Fruit fly (Drosophila melanogaster): ENCODE data around the gene CG42238.

The CG42238 gene

dm6 chr2L:20960019-20960525, 91.9 kb downstream of the CG42238 start (continued):
- TF ChIP-seq CG8281 (tag; optimal IDR thresholded peaks at IDR 0.05) (no peak), Hr78 (GFP tag; optimal IDR thresholded peaks at IDR 0.05) (no peak), Hmr (GFP tag; optimal IDR thresholded peaks at IDR 0.05) (no peak), salm (tag; optimal IDR thresholded peaks at IDR 0.05) (no peak), usp (GFP tag; optimal IDR thresholded peaks at IDR 0.05) (no peak), gsb-n (tag; optimal IDR thresholded peaks at IDR 0.05) (peak; percentile 11), pita (GFP tag; optimal IDR thresholded peaks at IDR 0.05) (no peak), CG34376 (GFP tag; optimal IDR thresholded peaks at IDR 0.05) (no peak), CG9215 (GFP tag; IDR thresholded peaks at IDR 0.05) (no peak), pnt (GFP tag; optimal IDR thresholded peaks at IDR 0.05) (no peak), CG12391 (tag; optimal IDR thresholded peaks at IDR 0.05) (no peak), E2f2 (GFP tag; IDR thresholded peaks at IDR 0.05) (no peak), dan (GFP tag; IDR thresholded peaks at IDR 0.05) (no peak), CG18011 (GFP tag; optimal IDR thresholded peaks at IDR 0.05) (no peak), CG8388 (GFP tag; optimal IDR thresholded peaks at IDR 0.05) (no peak), CG2120 (GFP tag; optimal IDR thresholded peaks at IDR 0.05) (no peak), schlank (tag; optimal IDR thresholded peaks at IDR 0.05) (no peak), CG2199 (GFP tag; IDR thresholded peaks at IDR 0.05) (0 out of 3 replicates have a peak, but pooled peaks have one; percentile 22), CG11247 (GFP tag; IDR thresholded peaks at IDR 0.05) (no peak), Atf6 (GFP tag; IDR thresholded peaks at IDR 0.05) (no peak), wor (GFP tag; IDR thresholded peaks at IDR 0.05) (no peak), Bteb2 (GFP tag; optimal IDR thresholded peaks at IDR 0.05) (no peak), Sox100B (GFP tag; optimal IDR thresholded peaks at IDR 0.05) (no peak), Hmx (GFP tag; optimal IDR thresholded peaks at IDR 0.05) (no peak), Drgx (GFP tag; IDR thresholded peaks at IDR 0.05) (no peak), Lhr (GFP tag; optimal IDR thresholded peaks at IDR 0.05) (no peak), Ets65A (GFP tag) (no peak), ro (GFP tag; IDR thresholded peaks at IDR 0.05) (no peak), Dbx (GFP tag; IDR thresholded peaks at IDR 0.05) (no peak), CG9609 (GFP tag; optimal IDR thresholded peaks at IDR 0.05) (no peak), zfh2 (GFP tag; optimal IDR thresholded peaks at IDR 0.05) (no peak), CG18262 (tag; optimal IDR thresholded peaks at IDR 0.05) (peak; percentile 10), CG15479 (GFP tag; optimal IDR thresholded peaks at IDR 0.05) (no peak), disco-r (GFP tag; optimal IDR thresholded peaks at IDR 0.05) (no peak), sens (GFP tag) (peak; percentile 30), lilli (GFP tag; optimal IDR thresholded peaks at IDR 0.05) (no peak), cato (GFP tag; optimal IDR thresholded peaks at IDR 0.05; ENCODE audit: borderline replicate concordance) (no peak), Oli (tag; optimal IDR thresholded peaks at IDR 0.05) (no peak), Gsc (GFP tag; IDR thresholded peaks at IDR 0.05) (no peak), ci (GFP tag; IDR thresholded peaks at IDR 0.05) (no peak), pzg (GFP tag; optimal IDR thresholded peaks at IDR 0.05) (no peak), CG6689 (GFP tag; IDR thresholded peaks at IDR 0.05) (no peak), CG8478 (optimal IDR thresholded peaks at IDR 0.05) (no peak), lab (GFP tag; optimal IDR thresholded peaks at IDR 0.05) (no peak), CG12744 (GFP tag; optimal IDR thresholded peaks at IDR 0.05) (no peak), crol (GFP tag; IDR thresholded peaks at IDR 0.05) (peak; percentile 59; the same call in 1 of the 2 replicates), gfzf (GFP tag; optimal IDR thresholded peaks at IDR 0.05) (no peak)
